Worm (Caenorhabditis elegans): ENCODE results near the gene T24A6.16.

- TF ChIP-seq flt-1 (GFP tag; IDR thresholded peaks at IDR 0.05): no peak
- no peak for TF ChIP-seq tab-1 (GFP tag; IDR thresholded peaks at IDR 0.05)
- no peak for TF ChIP-seq ztf-29 (GFP tag; IDR thresholded peaks at IDR 0.05)
- no peak for TF ChIP-seq klf-2 (GFP tag; conservative IDR thresholded peaks at IDR 0.05)
- no peak for TF ChIP-seq cog-1 (tag; optimal IDR thresholded peaks at IDR 0.05)
- TF ChIP-seq ref-1 (GFP tag; conservative IDR thresholded peaks at IDR 0.05): no peak
- TF ChIP-seq med-1 (GFP tag; optimal IDR thresholded peaks at IDR 0.05; ENCODE audit: insufficient read depth): no peak
Observed at ce11 chrV:3581034-3581433, 18.3 kb upstream of the T24A6.16 start.

All from whole organism, midembryonic.